Worm (Caenorhabditis elegans) whole organism, L2 larva: ENCODE data around the gene cyp-14A2.

Experiments used
- ZK546.5 ChIP-seq: sonication (generic microtip); optimal IDR thresholded peaks from 2 replicates; lab custom pipeline; 2017; ENCODE audit warnings: missing biosample characterization, missing genetic modification characterization
- ceh-16 ChIP-seq: fragments of 150-350 bp; optimal IDR thresholded peaks from 2 replicates; lab custom pipeline; 2014; ENCODE audit warnings: missing biosample characterization, missing genetic modification characterization
- egl-27 ChIP-seq: sonication (generic microtip); optimal IDR thresholded peaks from 3 replicates; lab custom pipeline; 2017; ENCODE audit warnings: missing biosample characterization, missing genetic modification reagents, missing genetic modification characterization
- nhr-10 ChIP-seq: sonication (generic microtip); optimal IDR thresholded peaks from 2 replicates; lab custom pipeline; 2017; ENCODE audit warnings: missing biosample characterization, missing genetic modification characterization
- nhr-129 ChIP-seq: fragments of 150-350 bp; optimal IDR thresholded peaks from 2 replicates; lab custom pipeline; 2014; ENCODE audit warnings: missing biosample characterization, missing genetic modification characterization
- peb-1 ChIP-seq: fragments of 150-350 bp; optimal IDR thresholded peaks from 2 replicates; lab custom pipeline; 2014; ENCODE audit warnings: missing biosample characterization, missing genetic modification characterization
- snpc-4 ChIP-seq: fragments of 150-350 bp; optimal IDR thresholded peaks from 2 replicates; lab custom pipeline; 2014; ENCODE audit warnings: missing biosample characterization, missing genetic modification characterization
- unc-55 ChIP-seq: fragments of 150-350 bp; sonication (generic microtip); optimal IDR thresholded peaks from 3 replicates; lab custom pipeline; 2014; ENCODE audit warnings: missing biosample characterization, missing genetic modification reagents, missing genetic modification characterization
- unc-62 ChIP-seq: fragments of 150-350 bp; optimal IDR thresholded peaks from 2 replicates; lab custom pipeline; 2014; ENCODE audit warnings: missing biosample characterization, missing genetic modification reagents, missing genetic modification characterization

- TF ChIP-seq unc-62 (GFP tag; lab: Kevin White, UChicago) (no peak), snpc-4 (tag; lab: Kevin White, UChicago) (no peak), ceh-16 (tag; lab: Kevin White, UChicago) (no peak), ZK546.5 (tag; lab: Kevin White, UChicago) (no peak), egl-27 (tag; lab: Kevin White, UChicago) (no peak), unc-55 (no peak), peb-1 (no peak), nhr-10 (tag; lab: Kevin White, UChicago) (no peak), nhr-129 (no peak)
These were observed 45.6 kb upstream of the cyp-14A2 start for ce11 chrX:13315093-13315492.
